Worm (Caenorhabditis elegans): Measurements from ENCODE around the gene D2024.18.

DNA sequence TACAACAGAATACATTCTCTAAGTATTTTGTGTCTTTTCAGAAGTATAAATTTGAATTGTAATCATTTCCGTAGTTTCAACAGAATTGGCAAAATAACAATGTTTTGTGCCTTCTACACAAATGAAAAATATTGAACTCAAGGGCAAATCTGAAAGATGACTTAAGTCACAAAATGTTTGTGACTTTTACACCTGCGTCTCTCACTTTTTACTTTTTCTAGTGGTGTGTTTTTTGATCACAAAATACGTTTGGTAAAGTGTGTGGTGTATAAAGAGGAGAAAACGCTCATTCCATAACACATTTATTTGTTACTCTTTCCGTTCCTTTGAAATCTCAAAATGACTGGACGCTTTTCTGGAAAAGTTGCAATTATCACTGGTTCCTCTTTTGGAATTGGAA is 10.3 kb downstream of the D2024.18 start, which contains the start of gene C06E4.3:
- no peak for TF ChIP-seq ceh-2 (tag; optimal IDR thresholded peaks at IDR 0.05)
- no peak for TF ChIP-seq tbx-7 (tag; optimal IDR thresholded peaks at IDR 0.05)
- TF ChIP-seq pat-9 (tag; optimal IDR thresholded peaks at IDR 0.05): no peak
- no peak for TF ChIP-seq ama-1 (optimal IDR thresholded peaks at IDR 0.05)
- TF ChIP-seq unc-55 (GFP tag; optimal IDR thresholded peaks at IDR 0.05): no peak
- TF ChIP-seq hlh-15 (tag; optimal IDR thresholded peaks at IDR 0.05): no peak
- no peak for TF ChIP-seq sox-4 (tag; optimal IDR thresholded peaks at IDR 0.05)
- TF ChIP-seq dmd-4 (tag; optimal IDR thresholded peaks at IDR 0.05; ENCODE audit: borderline replicate concordance): no peak
- no peak for TF ChIP-seq nhr-11 (tag; optimal IDR thresholded peaks at IDR 0.05)
- no peak for TF ChIP-seq ets-4 (tag; optimal IDR thresholded peaks at IDR 0.05)
- no peak for TF ChIP-seq che-1 (tag; optimal IDR thresholded peaks at IDR 0.05)

Data from whole organism, late embryonic.